Fruit fly (Drosophila melanogaster): Measurements from ENCODE around the gene CG4382.

CG4382 gene

dm6 chr2L:9568360-9569088, 32.1 kb downstream of the CG4382 start, which contains the start of gene brwl:
TSS of gene brwl (plus strand) at chr2L:9568890.
- TF ChIP-seq CG8632 (GFP tag; optimal IDR thresholded peaks at IDR 0.05): peak; percentile 98
- TF ChIP-seq CG8119 (GFP tag; IDR thresholded peaks at IDR 0.05): peak; percentile 99
- peak; percentile 97 for TF ChIP-seq CG16779 (tag; optimal IDR thresholded peaks at IDR 0.05)
- TF ChIP-seq CG6854 (GFP tag; optimal IDR thresholded peaks at IDR 0.05): peak; percentile 94
- peak; percentile 98 for TF ChIP-seq CG7368 (GFP tag; optimal IDR thresholded peaks at IDR 0.05)
- TF ChIP-seq CG34406 (GFP tag; optimal IDR thresholded peaks at IDR 0.05): peak; percentile 99
- TF ChIP-seq lz (GFP tag; optimal IDR thresholded peaks at IDR 0.05): peak; percentile 99
- peak; percentile 99 for TF ChIP-seq CG3032 (tag; optimal IDR thresholded peaks at IDR 0.05)
- TF ChIP-seq Ets96B (tag; optimal IDR thresholded peaks at IDR 0.05): peak; percentile 99
- TF ChIP-seq esn (GFP tag; optimal IDR thresholded peaks at IDR 0.05): peak; percentile 99
- TF ChIP-seq CG6163 (GFP tag; IDR thresholded peaks at IDR 0.05): peak; percentile 98
- peak; percentile 100 for TF ChIP-seq Eip78C (GFP tag)
- peak; percentile 99 for TF ChIP-seq CG15336 (GFP tag; IDR thresholded peaks at IDR 0.05)
- peak; percentile 98 for TF ChIP-seq fkh (GFP tag; optimal IDR thresholded peaks at IDR 0.05)
- peak; percentile 97 for TF ChIP-seq CG1621 (tag; optimal IDR thresholded peaks at IDR 0.05)
- TF ChIP-seq Lpt (GFP tag; optimal IDR thresholded peaks at IDR 0.05): peak; percentile 99
- TF ChIP-seq Sox15 (GFP tag; optimal IDR thresholded peaks at IDR 0.05): peak; percentile 97
- TF ChIP-seq Gug (GFP tag; IDR thresholded peaks at IDR 0.05): peak; percentile 99
- peak; percentile 96 for TF ChIP-seq Eip93F (GFP tag; optimal IDR thresholded peaks at IDR 0.05)
- TF ChIP-seq achi (GFP tag; optimal IDR thresholded peaks at IDR 0.05): peak; percentile 98
- peak; percentile 98 for TF ChIP-seq Sox102F (GFP tag; optimal IDR thresholded peaks at IDR 0.05)
- peak; percentile 96 for TF ChIP-seq fd85E (GFP tag; optimal IDR thresholded peaks at IDR 0.05)
- peak; percentile 97 for TF ChIP-seq CG6808 (GFP tag; optimal IDR thresholded peaks at IDR 0.05)
- TF ChIP-seq CG6792 (GFP tag; optimal IDR thresholded peaks at IDR 0.05): peak; percentile 99
- TF ChIP-seq CG8319 (GFP tag; optimal IDR thresholded peaks at IDR 0.05): peak; percentile 96
- TF ChIP-seq svp (GFP tag): peak; percentile 99
- peak; percentile 94 for TF ChIP-seq CG9139 (GFP tag; optimal IDR thresholded peaks at IDR 0.05)
- peak; percentile 99 for TF ChIP-seq acj6 (GFP tag; optimal IDR thresholded peaks at IDR 0.05)
- peak; percentile 98 for TF ChIP-seq CG11762 (GFP tag; optimal IDR thresholded peaks at IDR 0.05; ENCODE audit: insufficient read depth)
- peak; percentile 97 for TF ChIP-seq Ets21C (GFP tag; optimal IDR thresholded peaks at IDR 0.05)
- TF ChIP-seq CG10669 (GFP tag; optimal IDR thresholded peaks at IDR 0.05): peak; percentile 98
- peak; percentile 99 for TF ChIP-seq Sox14 (GFP tag; optimal IDR thresholded peaks at IDR 0.05)
- TF ChIP-seq net (GFP tag; optimal IDR thresholded peaks at IDR 0.05): peak; percentile 99
- peak; percentile 98 for TF ChIP-seq CG4318 (GFP tag; optimal IDR thresholded peaks at IDR 0.05)
- peak; percentile 99 for TF ChIP-seq CG10631 (GFP tag; optimal IDR thresholded peaks at IDR 0.05)
- peak; percentile 99 for TF ChIP-seq eg (GFP tag; IDR thresholded peaks at IDR 0.05)
- TF ChIP-seq Smox (GFP tag; optimal IDR thresholded peaks at IDR 0.05): peak; percentile 98
- peak; percentile 74 for TF ChIP-seq Hr38 (GFP tag; optimal IDR thresholded peaks at IDR 0.05)
- peak; percentile 99 for TF ChIP-seq spab (GFP tag; optimal IDR thresholded peaks at IDR 0.05)
- peak; percentile 99 for TF ChIP-seq CG3919 (GFP tag; optimal IDR thresholded peaks at IDR 0.05)
- peak; percentile 98 for TF ChIP-seq fd59A (GFP tag; optimal IDR thresholded peaks at IDR 0.05)
- TF ChIP-seq Eip75B (GFP tag; optimal IDR thresholded peaks at IDR 0.05): peak; percentile 99
- TF ChIP-seq CG31627 (GFP tag; optimal IDR thresholded peaks at IDR 0.05): peak; percentile 99
- TF ChIP-seq topi (GFP tag; optimal IDR thresholded peaks at IDR 0.05): peak; percentile 99
- peak; percentile 97 for TF ChIP-seq dsx (GFP tag; optimal IDR thresholded peaks at IDR 0.05; ENCODE audit: poor library complexity, severe bottlenecking)
- TF ChIP-seq CG32006 (GFP tag; optimal IDR thresholded peaks at IDR 0.05): peak; percentile 99
- peak; percentile 98 for TF ChIP-seq CG6276 (GFP tag; optimal IDR thresholded peaks at IDR 0.05)
- TF ChIP-seq Hr4 (GFP tag; optimal IDR thresholded peaks at IDR 0.05): peak; percentile 99
- peak; percentile 98 for TF ChIP-seq cyc (GFP tag; optimal IDR thresholded peaks at IDR 0.05)
- peak; percentile 97 for TF ChIP-seq vri (GFP tag; optimal IDR thresholded peaks at IDR 0.05)
- peak; percentile 95 to 99 for TF ChIP-seq salr (GFP tag; optimal IDR thresholded peaks at IDR 0.05)
